Fruit fly (Drosophila melanogaster) whole organism, embryonic: ENCODE measurements around the gene CG17646.
A peak's percentile ranks its signal among the peaks of the same experiment; 100 is the strongest.

Source experiments
- CG12769 ChIP-seq: fragments of 200-800 bp; sonication (Bioruptor generic); optimal IDR thresholded peaks from 2 replicates; lab custom pipeline; 2019; ENCODE audit warnings: missing biosample characterization, mild to moderate bottlenecking, missing genetic modification characterization, moderate library complexity
- CG15269 ChIP-seq: fragments of 200-800 bp; sonication (Bioruptor generic); optimal IDR thresholded peaks from 2 replicates; lab custom pipeline; 2018; ENCODE audit warnings: missing biosample characterization, mild to moderate bottlenecking, missing genetic modification characterization, moderate library complexity
- CG43689 ChIP-seq: fragments of 200-800 bp; sonication (Bioruptor generic); IDR thresholded peaks from 2 replicates; pipeline ENCODE4 v1.3.6; 2022; ENCODE audit warnings: missing biosample characterization, missing genetic modification characterization
- CG7357 ChIP-seq: fragments of 200-800 bp; sonication (Bioruptor generic); IDR thresholded peaks from 3 replicates; pipeline ENCODE4 v1.3.6; 2022; ENCODE audit warnings: missing biosample characterization, missing genetic modification characterization
- CG8089 ChIP-seq: fragments of 200-800 bp; sonication (Bioruptor generic); optimal IDR thresholded peaks from 3 replicates; lab custom pipeline; 2016; ENCODE audit warnings: missing biosample characterization, missing genetic modification characterization
- CoRest ChIP-seq: fragments of 200-800 bp; sonication (Bioruptor generic); optimal IDR thresholded peaks from 3 replicates; lab custom pipeline; 2018; ENCODE audit warnings: missing biosample characterization, mild to moderate bottlenecking, missing genetic modification characterization, moderate library complexity
- Dll ChIP-seq: fragments of 200-800 bp; sonication (Bioruptor generic); IDR thresholded peaks from 4 replicates; pipeline ENCODE4 v1.3.6; 2022; ENCODE audit warnings: missing biosample characterization, missing genetic modification characterization; ENCODE audit not compliant: partially characterized antibody
- Hr39 ChIP-seq: fragments of >200 bp; optimal IDR thresholded peaks from 2 replicates; lab custom pipeline; 2017
- Poxn ChIP-seq: fragments of 200-800 bp; sonication (Bioruptor generic); IDR thresholded peaks from 2 replicates; pipeline ENCODE4 v1.3.6; 2022; ENCODE audit warnings: missing biosample characterization, missing genetic modification characterization
- Side ChIP-seq: fragments of 200-800 bp; sonication (Bioruptor generic); optimal IDR thresholded peaks from 2 replicates; lab custom pipeline; 2016; ENCODE audit warnings: missing biosample characterization, missing genetic modification characterization
- Usf ChIP-seq: fragments of 200-800 bp; sonication (Bioruptor generic); optimal IDR thresholded peaks from 2 replicates; lab custom pipeline; 2017; ENCODE audit warnings: missing genotype, missing biosample characterization, missing genetic modification characterization
- lbe ChIP-seq: fragments of 200-800 bp; sonication (Bioruptor generic); optimal IDR thresholded peaks from 2 replicates; lab custom pipeline; 2016; ENCODE audit warnings: missing biosample characterization, mild to moderate bottlenecking, missing genetic modification characterization
- sqz ChIP-seq: fragments of 200-800 bp; sonication (Bioruptor generic); optimal IDR thresholded peaks from 3 replicates; lab custom pipeline; 2018; ENCODE audit warnings: missing biosample characterization, mild to moderate bottlenecking, missing genetic modification characterization
- ttk ChIP-seq: fragments of 200-800 bp; sonication (Bioruptor generic); IDR thresholded peaks from 2 replicates; pipeline ENCODE4 v2.1.2; 2022; ENCODE audit warnings: missing biosample characterization, missing genetic modification characterization

DNA sequence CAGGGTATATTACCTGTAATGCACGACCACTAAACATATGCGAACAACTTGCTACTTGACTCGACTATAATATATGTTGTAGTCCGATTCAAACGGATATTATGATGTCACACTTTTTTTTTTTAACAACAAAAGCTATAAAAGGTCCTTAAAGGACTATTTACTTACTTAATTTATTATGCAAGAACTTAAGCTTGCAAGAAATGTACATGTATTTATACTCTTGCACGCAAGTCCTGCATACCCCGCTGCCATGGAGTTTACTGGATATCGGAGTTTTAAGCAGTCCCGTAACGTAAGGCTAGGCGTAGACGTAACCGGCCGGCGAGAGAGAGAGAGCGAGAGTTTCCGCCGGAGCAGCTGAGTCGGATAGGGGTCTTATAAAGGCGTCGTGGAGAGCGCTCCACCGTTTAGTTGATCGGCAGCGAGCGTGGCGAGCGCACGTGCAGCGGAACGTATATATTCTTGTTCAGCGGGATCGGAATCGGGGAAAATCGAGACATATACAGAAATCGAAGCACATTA lies 4.8 kb downstream of the CG17646 start:
- peak; percentile 88 for TF ChIP-seq Side
- peak; percentile 79; the same call in 2 of the 3 replicates for TF ChIP-seq CG7357 (GFP tag; lab: Robert Waterston, UW)
- TF ChIP-seq CG43689 (GFP tag; lab: Robert Waterston, UW) = 0 out of 2 replicates have a peak, but pooled peaks have one; percentile 33
- peak; percentile 68 for TF ChIP-seq Usf
- peak; percentile 87 for TF ChIP-seq CG12769
- TF ChIP-seq CG15269 = peak; percentile 84
- peak; percentile 87 for TF ChIP-seq CoRest (tag; lab: Kevin White, UChicago)
- peak; percentile 89 for TF ChIP-seq CG8089 (GFP tag; lab: Kevin White, UChicago)
- no peak for TF ChIP-seq Dll (GFP tag; lab: Robert Waterston, UW)
- TF ChIP-seq sqz (GFP tag; lab: Kevin White, UChicago) = no peak
- peak; percentile 86 for TF ChIP-seq ttk (GFP tag; lab: Robert Waterston, UW)
- no peak for TF ChIP-seq Hr39 (lab: Kevin White, UChicago)
- peak; percentile 66 for TF ChIP-seq Poxn (GFP tag; lab: Robert Waterston, UW)
- TF ChIP-seq lbe (GFP tag; lab: Kevin White, UChicago) = no peak
